Fruit fly (Drosophila melanogaster) whole organism, embryonic: ENCODE measurements around the gene lok.

ENCODE experiments used
- Aef1 ChIP-seq: fragments of 200-800 bp; sonication (Bioruptor generic); IDR thresholded peaks from 3 replicates; pipeline ENCODE4 v1.3.6; 2022; ENCODE audit warnings: missing biosample characterization, missing genetic modification characterization
- Awh ChIP-seq: fragments of 200-800 bp; sonication (Bioruptor generic); IDR thresholded peaks from 2 replicates; pipeline ENCODE4, ENCODE4 v1.3.6; 2022; ENCODE audit warnings: missing biosample characterization, missing genetic modification characterization
- CG10147 ChIP-seq: fragments of 200-800 bp; sonication (Bioruptor generic); optimal IDR thresholded peaks from 2 replicates; lab custom pipeline; 2019; ENCODE audit warnings: missing biosample characterization, mild to moderate bottlenecking, missing genetic modification characterization, moderate library complexity
- CG11093 ChIP-seq: fragments of 200-800 bp; sonication (Bioruptor generic); IDR thresholded peaks from 3 replicates; pipeline ENCODE4 v1.3.6; 2022; ENCODE audit warnings: missing biosample characterization, missing genetic modification characterization
- CG12071 ChIP-seq: fragments of 200-800 bp; sonication (Bioruptor generic); optimal IDR thresholded peaks from 3 replicates; lab custom pipeline; 2018; ENCODE audit warnings: missing biosample characterization, mild to moderate bottlenecking, missing genetic modification characterization
- CG12942 ChIP-seq: fragments of 200-800 bp; sonication (Bioruptor generic); optimal IDR thresholded peaks from 3 replicates; lab custom pipeline; 2016; ENCODE audit warnings: missing biosample characterization, missing genetic modification characterization
- CG13123 ChIP-seq: fragments of 200-800 bp; sonication (Bioruptor generic); optimal IDR thresholded peaks from 2 replicates; lab custom pipeline; 2016; ENCODE audit warnings: missing biosample characterization, missing genetic modification characterization
- CG14860 ChIP-seq: fragments of 200-800 bp; sonication (Bioruptor generic); IDR thresholded peaks from 3 replicates; pipeline ENCODE4 v1.3.6; 2022; ENCODE audit warnings: missing biosample characterization, missing genetic modification characterization; ENCODE audit not compliant: partially characterized antibody
- CG15514 ChIP-seq: fragments of 200-800 bp; sonication (Bioruptor generic); optimal IDR thresholded peaks from 3 replicates; lab custom pipeline; 2017; ENCODE audit warnings: missing biosample characterization, missing genetic modification characterization, mild to moderate bottlenecking, moderate library complexity, missing genetic modification reagents
- CG16813 ChIP-seq: fragments of 200-800 bp; sonication (Bioruptor generic); IDR thresholded peaks from 3 replicates; pipeline ENCODE4 v1.3.6; 2022; ENCODE audit warnings: missing biosample characterization, missing genetic modification characterization; ENCODE audit not compliant: partially characterized antibody
- CG17361 ChIP-seq: fragments of 200-800 bp; sonication (Bioruptor generic); IDR thresholded peaks from 3 replicates; pipeline ENCODE4 v1.3.6; 2022; ENCODE audit warnings: missing biosample characterization, missing genetic modification characterization
- CG2199 ChIP-seq: fragments of 200-800 bp; sonication (Bioruptor generic); IDR thresholded peaks from 3 replicates; pipeline ENCODE4 v1.3.6; 2022; ENCODE audit warnings: missing biosample characterization, missing genetic modification characterization
- CG31388 ChIP-seq: fragments of 200-800 bp; sonication (Bioruptor generic); optimal IDR thresholded peaks from 2 replicates; lab custom pipeline; 2016; ENCODE audit warnings: missing biosample characterization, missing genetic modification characterization
- CG32767 ChIP-seq: fragments of 200-800 bp; sonication (Bioruptor generic); IDR thresholded peaks from 2 replicates; pipeline ENCODE4 v1.3.6; 2022; ENCODE audit warnings: missing biosample characterization, missing genetic modification characterization
- CG34224 ChIP-seq: fragments of 200-800 bp; sonication (Bioruptor generic); IDR thresholded peaks from 3 replicates; pipeline ENCODE4 v1.3.6; 2022; ENCODE audit warnings: missing biosample characterization, missing genetic modification characterization; ENCODE audit not compliant: partially characterized antibody
- CG3847 ChIP-seq: fragments of 200-800 bp; sonication (Bioruptor generic); IDR thresholded peaks from 2 replicates; pipeline ENCODE4 v1.3.6; 2022; ENCODE audit warnings: missing biosample characterization, missing genetic modification characterization
- CG4854 ChIP-seq: fragments of 200-800 bp; sonication (Bioruptor generic); optimal IDR thresholded peaks from 2 replicates; lab custom pipeline; 2016; ENCODE audit warnings: missing biosample characterization, missing genetic modification characterization, inconsistent platforms
- CG6272 ChIP-seq: fragments of 200-800 bp; sonication (Bioruptor generic); IDR thresholded peaks from 2 replicates; pipeline ENCODE4 v1.3.6; 2022; ENCODE audit warnings: missing biosample characterization, missing genetic modification characterization
- CG6689 ChIP-seq: fragments of 200-800 bp; sonication (Bioruptor generic); IDR thresholded peaks from 2 replicates; pipeline ENCODE4 v1.3.6; 2022; ENCODE audit warnings: missing biosample characterization, missing genetic modification characterization
- CG8281 ChIP-seq: fragments of 200-800 bp; sonication (Bioruptor generic); optimal IDR thresholded peaks from 2 replicates; lab custom pipeline; 2018; ENCODE audit warnings: missing biosample characterization, mild to moderate bottlenecking, missing genetic modification characterization, moderate library complexity
- CG8478 ChIP-seq: fragments of >200 bp; optimal IDR thresholded peaks from 2 replicates; lab custom pipeline; 2018
- CG9876 ChIP-seq: fragments of 200-800 bp; sonication (Bioruptor generic); optimal IDR thresholded peaks from 2 replicates; lab custom pipeline; 2016; ENCODE audit warnings: missing biosample characterization, missing genetic modification characterization
- Dip2 ChIP-seq: fragments of 200-800 bp; sonication (Bioruptor generic); IDR thresholded peaks from 2 replicates; pipeline ENCODE4 v1.3.6; 2022; ENCODE audit warnings: missing biosample characterization, missing genetic modification characterization
- ERR ChIP-seq: fragments of 200-800 bp; sonication (Bioruptor generic); optimal IDR thresholded peaks from 2 replicates; lab custom pipeline; 2016; ENCODE audit warnings: missing biosample characterization, missing genetic modification characterization
- HHEX ChIP-seq: fragments of 200-800 bp; sonication (Bioruptor generic); optimal IDR thresholded peaks from 3 replicates; lab custom pipeline; 2017; ENCODE audit warnings: missing biosample characterization, mild to moderate bottlenecking, missing genetic modification characterization, missing genetic modification reagents
- HLH4C ChIP-seq: fragments of 200-800 bp; sonication (Bioruptor generic); IDR thresholded peaks from 3 replicates; pipeline ENCODE4 v1.3.6; 2022; ENCODE audit warnings: missing biosample characterization, missing genetic modification characterization; ENCODE audit not compliant: partially characterized antibody
- Mad ChIP-seq: fragments of 200-800 bp; sonication (Bioruptor generic); optimal IDR thresholded peaks from 2 replicates; lab custom pipeline; 2016; ENCODE audit warnings: missing biosample characterization, missing genetic modification characterization
- Ravus ChIP-seq: fragments of 200-800 bp; sonication (Bioruptor generic); IDR thresholded peaks from 2 replicates; pipeline ENCODE4 v1.3.6; 2022; ENCODE audit warnings: missing biosample characterization, missing genetic modification characterization
- Spps ChIP-seq: fragments of 200-800 bp; sonication (Bioruptor generic); optimal IDR thresholded peaks from 2 replicates; lab custom pipeline; 2018; ENCODE audit warnings: missing biosample characterization, mild to moderate bottlenecking, missing genetic modification characterization
- chif ChIP-seq, 2 experiments: fragments of 200-800 bp; sonication (Bioruptor generic); optimal IDR thresholded peaks; 3 replicates each; lab custom pipeline; 2016; ENCODE audit warnings: missing biosample characterization in 2 of 2, missing genetic modification characterization in 2 of 2
- dan ChIP-seq: fragments of 200-800 bp; sonication (Bioruptor generic); IDR thresholded peaks from 2 replicates; pipeline ENCODE4 v1.3.6; 2022; ENCODE audit warnings: missing biosample characterization, missing genetic modification characterization
- dysf ChIP-seq: fragments of 200-800 bp; sonication (Bioruptor generic); IDR thresholded peaks from 3 replicates; pipeline ENCODE4 v1.3.6; 2022; ENCODE audit warnings: missing biosample characterization, missing genetic modification characterization
- esg ChIP-seq: fragments of 200-800 bp; sonication (Bioruptor generic); conservative IDR thresholded peaks from 2 replicates; pipeline ENCODE4 v1.3.6; 2022; ENCODE audit warnings: missing biosample characterization, missing genetic modification characterization
- exex ChIP-seq: fragments of 200-800 bp; sonication (Bioruptor generic); optimal IDR thresholded peaks from 4 replicates; lab custom pipeline; 2018; ENCODE audit warnings: missing biosample characterization, mild to moderate bottlenecking, missing genetic modification characterization, moderate library complexity
- fd102C ChIP-seq: fragments of 200-800 bp; sonication (Bioruptor generic); optimal IDR thresholded peaks from 2 replicates; lab custom pipeline; 2018; ENCODE audit warnings: missing biosample characterization, mild to moderate bottlenecking, missing genetic modification characterization, moderate library complexity
- gro ChIP-seq: fragments of 200-800 bp; sonication (Bioruptor generic); optimal IDR thresholded peaks from 2 replicates; lab custom pipeline; 2016; ENCODE audit warnings: missing biosample characterization, missing genetic modification characterization
- gt ChIP-seq: fragments of 200-800 bp; sonication (Bioruptor generic); IDR thresholded peaks from 2 replicates; pipeline ENCODE4 v1.3.6; 2022; ENCODE audit warnings: missing biosample characterization, missing genetic modification characterization
- jumu ChIP-seq: fragments of 200-800 bp; sonication (Bioruptor generic); optimal IDR thresholded peaks from 3 replicates; lab custom pipeline; 2016; ENCODE audit warnings: missing biosample characterization, missing genetic modification characterization
- lab ChIP-seq: fragments of 200-800 bp; sonication (Bioruptor generic); optimal IDR thresholded peaks from 3 replicates; lab custom pipeline; 2017; ENCODE audit warnings: missing biosample characterization, missing genetic modification characterization, mild to moderate bottlenecking, moderate library complexity, missing genetic modification reagents
- lilli ChIP-seq: fragments of 200-800 bp; sonication (Bioruptor generic); optimal IDR thresholded peaks from 3 replicates; lab custom pipeline; 2016; ENCODE audit warnings: missing biosample characterization, missing genetic modification characterization
- lov ChIP-seq, 2 experiments: fragments of 200-800 bp in 1 of 2; fragments of >200 bp in 1 of 2; sonication (Bioruptor generic) in 1 of 2; IDR thresholded peaks in 1 of 2; optimal IDR thresholded peaks in 1 of 2; 2 replicates in 1 of 2; 3 replicates in 1 of 2; pipeline versions ENCODE4 v1.3.6 to Lab custom; 2017 to 2022; ENCODE audit warnings: missing biosample characterization in 1 of 2, missing genetic modification characterization in 1 of 2
- luna ChIP-seq: fragments of 200-800 bp; sonication (Bioruptor generic); optimal IDR thresholded peaks from 2 replicates; lab custom pipeline; 2016; ENCODE audit warnings: missing biosample characterization, missing genetic modification characterization
- nerfin-1 ChIP-seq: fragments of 200-800 bp; sonication (Bioruptor generic); optimal IDR thresholded peaks from 3 replicates; lab custom pipeline; 2019; ENCODE audit warnings: missing biosample characterization, mild to moderate bottlenecking, missing genetic modification characterization, moderate library complexity
- onecut ChIP-seq: fragments of 200-800 bp; sonication (Bioruptor generic); IDR thresholded peaks from 2 replicates; pipeline ENCODE4 v1.3.6; 2022; ENCODE audit warnings: missing biosample characterization, missing genetic modification characterization
- org-1 ChIP-seq: fragments of 200-800 bp; sonication (Bioruptor generic); optimal IDR thresholded peaks from 2 replicates; lab custom pipeline; 2017; ENCODE audit warnings: missing biosample characterization, missing genetic modification characterization
- seq ChIP-seq: fragments of 200-800 bp; sonication (Bioruptor generic); IDR thresholded peaks from 2 replicates; pipeline ENCODE4 v1.3.6; 2022; ENCODE audit warnings: missing biosample characterization, missing genetic modification characterization
- stc ChIP-seq: fragments of 200-800 bp; sonication (Bioruptor generic); IDR thresholded peaks from 2 replicates; pipeline ENCODE4 v1.3.6; 2022; ENCODE audit warnings: missing biosample characterization, missing genetic modification characterization
- stwl ChIP-seq: fragments of 200-800 bp; sonication (Bioruptor generic); optimal IDR thresholded peaks from 3 replicates; lab custom pipeline; 2018; ENCODE audit warnings: missing biosample characterization, mild to moderate bottlenecking, missing genetic modification characterization, moderate library complexity
- sug ChIP-seq: fragments of 200-800 bp; optimal IDR thresholded peaks from 2 replicates; lab custom pipeline; 2019; ENCODE audit warnings: missing biosample characterization, mild to moderate bottlenecking, missing genetic modification characterization, moderate library complexity
- trh ChIP-seq: fragments of 200-800 bp; sonication (Bioruptor generic); optimal IDR thresholded peaks from 2 replicates; lab custom pipeline; 2016; ENCODE audit warnings: missing biosample characterization, missing genetic modification characterization

Gene lok

DNA sequence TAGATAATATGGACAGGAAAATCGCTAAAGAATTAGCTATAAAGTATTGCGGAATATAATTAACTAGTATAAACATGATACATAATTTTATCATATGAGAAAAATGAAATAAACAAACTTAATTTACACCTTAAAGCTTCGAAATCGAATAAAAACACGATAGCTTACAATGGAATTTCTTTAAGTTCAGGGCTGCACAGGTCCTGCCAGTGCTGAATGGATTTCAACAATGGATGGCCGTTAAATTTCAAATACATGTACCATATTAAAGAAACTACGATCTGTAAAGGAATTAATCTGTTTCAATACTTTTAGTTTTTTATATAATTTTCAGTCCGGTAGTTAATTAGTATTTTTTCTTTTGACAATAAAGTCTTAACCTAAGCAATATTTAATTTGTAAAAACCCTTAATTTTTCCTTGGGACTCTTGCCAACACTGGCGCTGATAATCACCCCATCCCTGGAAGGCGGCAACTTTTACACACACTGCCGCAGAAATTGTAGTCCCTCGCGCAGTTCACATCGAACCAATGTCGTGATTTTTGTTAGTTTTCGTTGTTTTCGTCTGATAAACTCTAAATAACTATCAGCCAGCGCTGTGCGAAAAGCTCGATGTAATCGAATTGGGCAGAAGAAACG is at the start of gene lok, which contains the start of gene barr (continued):
- TF ChIP-seq CG6272 (no peak), CG34224 (GFP tag; lab: Robert Waterston, UW) (no peak), onecut (GFP tag; lab: Robert Waterston, UW) (no peak), CG12942 (GFP tag; lab: Kevin White, UChicago) (peak; percentile 25), stc (GFP tag; lab: Robert Waterston, UW) (no peak), gt (GFP tag; lab: Robert Waterston, UW) (no peak), CG15514 (GFP tag; lab: Kevin White, UChicago) (peak; percentile 16), chif (GFP tag; optimal IDR thresholded peaks at IDR 0.05; lab: Kevin White, UChicago) (peak; percentile 10 to 65), lilli (GFP tag; lab: Kevin White, UChicago) (peak; percentile 60), CG13123 (GFP tag; lab: Kevin White, UChicago) (no peak), CG11093 (GFP tag; lab: Robert Waterston, UW) (peak; percentile 54; the same call in 2 of the 3 replicates), luna (no peak), CG32767 (no peak), esg (0 out of 2 replicates have a peak, but pooled peaks have one; percentile 17), CG17361 (GFP tag; lab: Robert Waterston, UW) (peak; percentile 84), fd102C (no peak), lov (optimal IDR thresholded peaks at IDR 0.05; lab: Kevin White, UChicago) (no peak), lov (GFP tag; IDR thresholded peaks at IDR 0.05; lab: Robert Waterston, UW) (no peak), stwl (peak; percentile 24), sug (peak; percentile 63), CG16813 (GFP tag; lab: Robert Waterston, UW) (no peak), CG10147 (peak; percentile 53), CG8478 (no peak), ERR (GFP tag; lab: Kevin White, UChicago) (no peak), Mad (GFP tag; lab: Kevin White, UChicago) (peak; percentile 37), dan (GFP tag; lab: Robert Waterston, UW) (no peak), seq (no peak), HHEX (no peak), CG31388 (GFP tag; lab: Kevin White, UChicago) (peak; percentile 12), org-1 (GFP tag; lab: Kevin White, UChicago) (no peak), dysf (peak; percentile 49; the same call in 1 of the 3 replicates), Spps (tag; lab: Kevin White, UChicago) (no peak), nerfin-1 (peak; percentile 44), Awh (GFP tag; lab: Robert Waterston, UW) (no peak), CG12071 (GFP tag; lab: Kevin White, UChicago) (no peak), CG2199 (GFP tag; lab: Robert Waterston, UW) (no peak), Aef1 (GFP tag; lab: Robert Waterston, UW) (peak; percentile 51), CG8281 (tag; lab: Kevin White, UChicago) (no peak), Ravus (no peak), trh (GFP tag; lab: Kevin White, UChicago) (no peak), HLH4C (GFP tag; lab: Robert Waterston, UW) (no peak), exex (peak; percentile 19), CG14860 (GFP tag; lab: Robert Waterston, UW) (no peak), CG6689 (GFP tag; lab: Robert Waterston, UW) (no peak), jumu (peak; percentile 63), CG9876 (GFP tag; lab: Kevin White, UChicago) (peak; percentile 5), Dip2 (no peak), CG4854 (GFP tag; lab: Kevin White, UChicago) (peak; percentile 9), lab (GFP tag; lab: Kevin White, UChicago) (no peak), CG3847 (GFP tag; lab: Robert Waterston, UW) (peak; percentile 46; the same call in 1 of the 2 replicates), gro (GFP tag; lab: Kevin White, UChicago) (peak; percentile 6)
